Worm (Caenorhabditis elegans): ENCODE data around the gene C04B4.6.

The C04B4.6 gene

ce11 chrX:12252189-12252588, 23.3 kb downstream of the C04B4.6 start:
- TF ChIP-seq nhr-10 (tag; optimal IDR thresholded peaks at IDR 0.05) (no peak), nhr-23 (tag; optimal IDR thresholded peaks at IDR 0.05) (no peak), nhr-11 (tag; optimal IDR thresholded peaks at IDR 0.05) (no peak), zag-1 (tag; optimal IDR thresholded peaks at IDR 0.05) (no peak), unc-39 (tag; optimal IDR thresholded peaks at IDR 0.05) (no peak), aly-2 (tag; optimal IDR thresholded peaks at IDR 0.05) (no peak), ztf-11 (tag; optimal IDR thresholded peaks at IDR 0.05) (no peak), sma-3 (GFP tag; optimal IDR thresholded peaks at IDR 0.05) (no peak), C34F6.9 (tag; optimal IDR thresholded peaks at IDR 0.05) (no peak), nhr-25 (tag; optimal IDR thresholded peaks at IDR 0.05) (no peak), ceh-82 (tag; optimal IDR thresholded peaks at IDR 0.05) (no peak), unc-62 (GFP tag; optimal IDR thresholded peaks at IDR 0.05) (no peak), lin-39 (tag; optimal IDR thresholded peaks at IDR 0.05) (no peak), dmd-4 (tag; optimal IDR thresholded peaks at IDR 0.05) (no peak), ama-1 (optimal IDR thresholded peaks at IDR 0.05) (no peak), lin-11 (tag; optimal IDR thresholded peaks at IDR 0.05) (no peak), ztf-4 (tag; optimal IDR thresholded peaks at IDR 0.05) (no peak), blmp-1 (tag; optimal IDR thresholded peaks at IDR 0.05; ENCODE audit: insufficient read depth) (no peak), ZK546.5 (tag; optimal IDR thresholded peaks at IDR 0.05) (no peak)

ce11 chrX:12248140-12248539, 27.3 kb downstream of the C04B4.6 start:
- TF ChIP-seq nhr-10 (tag; optimal IDR thresholded peaks at IDR 0.05) (no peak), F13H6.1 (tag; optimal IDR thresholded peaks at IDR 0.05) (no peak)

- TF ChIP-seq lin-39 (tag; optimal IDR thresholded peaks at IDR 0.05) (no peak), ztf-1 (GFP tag; conservative IDR thresholded peaks at IDR 0.05) (no peak)
Observed at ce11 chrX:12242902-12243301, 32.6 kb downstream of the C04B4.6 start.

- TF ChIP-seq mbf-1 (tag; optimal IDR thresholded peaks at IDR 0.05) (no peak), fos-1 (tag; optimal IDR thresholded peaks at IDR 0.05) (peak; percentile 13), sma-9 (GFP tag; optimal IDR thresholded peaks at IDR 0.05) (peak; percentile 7), sma-9 (tag; optimal IDR thresholded peaks at IDR 0.05) (no peak)
Observed at ce11 chrX:12241457-12241856, 34.0 kb downstream of the C04B4.6 start, which contains the start of gene cest-3. TSS of gene cest-3 (plus strand) at chrX:12241646.

- no peak for TF ChIP-seq aly-2 (tag; optimal IDR thresholded peaks at IDR 0.05)
- no peak for TF ChIP-seq ztf-1 (GFP tag; conservative IDR thresholded peaks at IDR 0.05)
- no peak for TF ChIP-seq nhr-77 (tag; optimal IDR thresholded peaks at IDR 0.05)
- TF ChIP-seq gmeb-1 (tag; optimal IDR thresholded peaks at IDR 0.05), result no peak
- no peak for TF ChIP-seq crh-2 (tag; optimal IDR thresholded peaks at IDR 0.05)
- TF ChIP-seq ztf-11 (tag; optimal IDR thresholded peaks at IDR 0.05), result no peak
- no peak for TF ChIP-seq fos-1 (tag; optimal IDR thresholded peaks at IDR 0.05)
- no peak for TF ChIP-seq nhr-25 (tag; optimal IDR thresholded peaks at IDR 0.05)
- TF ChIP-seq skn-1 (tag; optimal IDR thresholded peaks at IDR 0.05), result no peak
- TF ChIP-seq dmd-4 (tag; optimal IDR thresholded peaks at IDR 0.05), result no peak
- TF ChIP-seq ztf-4 (tag; optimal IDR thresholded peaks at IDR 0.05), result no peak
- TF ChIP-seq ceh-82 (tag; optimal IDR thresholded peaks at IDR 0.05), result no peak
- TF ChIP-seq ceh-16 (tag; optimal IDR thresholded peaks at IDR 0.05), result no peak
- no peak for TF ChIP-seq elt-1 (tag; optimal IDR thresholded peaks at IDR 0.05)
- no peak for TF ChIP-seq sma-3 (GFP tag; optimal IDR thresholded peaks at IDR 0.05)
Observed at ce11 chrX:12235388-12235787, 40.1 kb downstream of the C04B4.6 start, which contains the start of gene C23H4.6. TSS of gene C23H4.6 (plus strand) at chrX:12235606.

- TF ChIP-seq fos-1 (tag; optimal IDR thresholded peaks at IDR 0.05) (peak; percentile 39), crh-2 (tag; optimal IDR thresholded peaks at IDR 0.05) (peak; percentile 6), alr-1 (tag; optimal IDR thresholded peaks at IDR 0.05) (no peak), lsy-2 (tag; optimal IDR thresholded peaks at IDR 0.05) (no peak), nhr-6 (tag; optimal IDR thresholded peaks at IDR 0.05) (no peak)
Observed at ce11 chrX:12234424-12234823, 41.1 kb downstream of the C04B4.6 start.

All from whole organism, L2 larva.